Fruit fly (Drosophila melanogaster) whole organism, embryonic: Measurements from ENCODE around the gene CG6083.
A peak's percentile ranks its signal among the peaks of the same experiment; 100 is the strongest.

Experiments used
- ATbp ChIP-seq: fragments of 200-800 bp; sonication (Bioruptor generic); optimal IDR thresholded peaks from 2 replicates; lab custom pipeline; 2017; ENCODE audit warnings: missing biosample characterization, mild to moderate bottlenecking, missing genetic modification characterization, missing genetic modification reagents
- B-H2 ChIP-seq: fragments of 200-800 bp; sonication (Bioruptor generic); optimal IDR thresholded peaks from 2 replicates; lab custom pipeline; 2018; ENCODE audit warnings: missing biosample characterization, mild to moderate bottlenecking, missing genetic modification characterization
- CG10209 ChIP-seq: fragments of 200-800 bp; sonication (Bioruptor generic); optimal IDR thresholded peaks from 3 replicates; lab custom pipeline; 2017; ENCODE audit warnings: missing biosample characterization, mild to moderate bottlenecking, missing genetic modification characterization, missing genetic modification reagents
- CG1024 ChIP-seq: fragments of 200-800 bp; sonication (Bioruptor generic); IDR thresholded peaks from 2 replicates; pipeline ENCODE4 v1.3.6; 2022; ENCODE audit warnings: missing biosample characterization, missing genetic modification characterization
- CG11398 ChIP-seq: fragments of 200-800 bp; sonication (Bioruptor generic); optimal IDR thresholded peaks from 2 replicates; lab custom pipeline; 2016; ENCODE audit warnings: missing biosample characterization, missing genetic modification characterization
- CG11696 ChIP-seq: fragments of 200-800 bp; sonication (Bioruptor generic); IDR thresholded peaks from 2 replicates; pipeline ENCODE4 v1.3.6; 2022; ENCODE audit warnings: missing biosample characterization, missing genetic modification characterization
- CG13296 ChIP-seq: fragments of 200-800 bp; sonication (Bioruptor generic); optimal IDR thresholded peaks from 3 replicates; lab custom pipeline; 2018; ENCODE audit warnings: missing biosample characterization, mild to moderate bottlenecking, missing genetic modification characterization
- CG14667 ChIP-seq: fragments of 200-800 bp; sonication (Bioruptor generic); IDR thresholded peaks from 2 replicates; pipeline ENCODE4 v1.3.6; 2022; ENCODE audit warnings: missing biosample characterization, missing genetic modification characterization
- CG1529 ChIP-seq: fragments of 200-800 bp; sonication (Bioruptor generic); optimal IDR thresholded peaks from 3 replicates; lab custom pipeline; 2018; ENCODE audit warnings: missing biosample characterization, missing genetic modification characterization
- CG32532 ChIP-seq: fragments of 200-800 bp; sonication (Bioruptor generic); IDR thresholded peaks from 2 replicates; pipeline ENCODE4 v1.3.6; 2022; ENCODE audit warnings: missing biosample characterization, missing genetic modification characterization
- CG3281 ChIP-seq: fragments of 200-800 bp; sonication (Bioruptor generic); optimal IDR thresholded peaks from 3 replicates; lab custom pipeline; 2017; ENCODE audit warnings: missing biosample characterization, mild to moderate bottlenecking, missing genetic modification characterization
- CG4360 ChIP-seq: fragments of 200-800 bp; sonication (Bioruptor generic); IDR thresholded peaks from 2 replicates; pipeline ENCODE4 v1.3.6; 2022; ENCODE audit warnings: missing biosample characterization, missing genetic modification characterization
- CG4707 ChIP-seq: fragments of 200-800 bp; sonication (Bioruptor generic); optimal IDR thresholded peaks from 2 replicates; lab custom pipeline; 2018; ENCODE audit warnings: missing biosample characterization, mild to moderate bottlenecking, missing genetic modification characterization, moderate library complexity
- CG5245 ChIP-seq: fragments of 200-800 bp; sonication (Bioruptor generic); optimal IDR thresholded peaks from 3 replicates; lab custom pipeline; 2016; ENCODE audit warnings: missing biosample characterization, missing genetic modification characterization
- CG7963 ChIP-seq: fragments of 200-800 bp; sonication (Bioruptor generic); IDR thresholded peaks from 3 replicates; pipeline ENCODE4 v1.3.6; 2022; ENCODE audit warnings: missing biosample characterization, missing genetic modification characterization; ENCODE audit not compliant: partially characterized antibody
- CG9437 ChIP-seq: fragments of 200-800 bp; sonication (Bioruptor generic); optimal IDR thresholded peaks from 2 replicates; lab custom pipeline; 2018; ENCODE audit warnings: missing biosample characterization, mild to moderate bottlenecking, missing genetic modification characterization
- Camta ChIP-seq: fragments of 200-800 bp; sonication (Bioruptor generic); optimal IDR thresholded peaks from 2 replicates; lab custom pipeline; 2016; ENCODE audit warnings: missing biosample characterization, missing genetic modification characterization
- CkIIα-i1 ChIP-seq: fragments of 200-800 bp; sonication (Bioruptor generic); IDR thresholded peaks from 2 replicates; pipeline ENCODE4 v1.3.6; 2022; ENCODE audit warnings: missing biosample characterization, missing genetic modification characterization
- Dek ChIP-seq: fragments of 200-800 bp; sonication (Bioruptor generic); optimal IDR thresholded peaks from 3 replicates; lab custom pipeline; 2019; ENCODE audit warnings: missing biosample characterization, mild to moderate bottlenecking, missing genetic modification characterization, moderate library complexity
- Ets65A ChIP-seq: fragments of 200-800 bp; sonication (Bioruptor generic); peaks from one replicate; lab custom pipeline; 2016; ENCODE audit warnings: missing biosample characterization, missing genetic modification characterization
- Fer1 ChIP-seq: fragments of 200-800 bp; sonication (Bioruptor generic); optimal IDR thresholded peaks from 2 replicates; lab custom pipeline; 2017; ENCODE audit warnings: missing biosample characterization, mild to moderate bottlenecking, missing genetic modification characterization
- Lim3 ChIP-seq: fragments of 200-800 bp; sonication (Bioruptor generic); IDR thresholded peaks from 2 replicates; pipeline ENCODE4 v1.3.6; 2022; ENCODE audit warnings: missing biosample characterization, missing genetic modification characterization
- MESR4 ChIP-seq: fragments of 200-800 bp; sonication (Bioruptor generic); optimal IDR thresholded peaks from 2 replicates; lab custom pipeline; 2018; ENCODE audit warnings: missing biosample characterization, mild to moderate bottlenecking, missing genetic modification characterization, moderate library complexity
- Mad ChIP-seq: fragments of 200-800 bp; sonication (Bioruptor generic); optimal IDR thresholded peaks from 2 replicates; lab custom pipeline; 2016; ENCODE audit warnings: missing biosample characterization, missing genetic modification characterization
- Med ChIP-seq: fragments of 200-800 bp; sonication (Bioruptor generic); peaks from one replicate; lab custom pipeline; 2016; ENCODE audit warnings: missing biosample characterization, missing genetic modification characterization, mild to moderate bottlenecking, inconsistent platforms, moderate library complexity
- Nf-YB ChIP-seq: fragments of 200-800 bp; sonication (Bioruptor generic); optimal IDR thresholded peaks from 3 replicates; lab custom pipeline; 2019; ENCODE audit warnings: missing biosample characterization, mild to moderate bottlenecking, missing genetic modification characterization, moderate library complexity
- PHDP ChIP-seq: fragments of 200-800 bp; sonication (Bioruptor generic); optimal IDR thresholded peaks from 3 replicates; lab custom pipeline; 2018; ENCODE audit warnings: missing biosample characterization, mild to moderate bottlenecking, missing genetic modification characterization, moderate library complexity
- Ssrp ChIP-seq: fragments of 200-800 bp; sonication (Bioruptor generic); optimal IDR thresholded peaks from 2 replicates; lab custom pipeline; 2018; ENCODE audit warnings: missing biosample characterization, mild to moderate bottlenecking, missing genetic modification characterization, moderate library complexity
- TFAM ChIP-seq: fragments of 200-800 bp; sonication (Bioruptor generic); optimal IDR thresholded peaks from 2 replicates; lab custom pipeline; 2017; ENCODE audit warnings: missing biosample characterization, missing genetic modification characterization, inconsistent platforms
- Trl ChIP-seq, 3 experiments: fragments of >200 bp in 2 of 3; fragments of 200-800 bp in 1 of 3; sonication (Bioruptor generic) in 1 of 3; optimal IDR thresholded peaks; 2 replicates in 1 of 3; 3 replicates in 2 of 3; lab custom pipeline; 2016 to 2017; ENCODE audit warnings: missing biosample characterization in 1 of 3, missing genetic modification characterization in 1 of 3
- YL-1 ChIP-seq: fragments of 200-800 bp; sonication (Bioruptor generic); optimal IDR thresholded peaks from 3 replicates; lab custom pipeline; 2017; ENCODE audit warnings: missing biosample characterization, mild to moderate bottlenecking, missing genetic modification characterization
- bigmax ChIP-seq: fragments of 200-800 bp; sonication (Bioruptor generic); optimal IDR thresholded peaks from 2 replicates; lab custom pipeline; 2018; ENCODE audit warnings: missing biosample characterization, mild to moderate bottlenecking, missing genetic modification characterization
- chinmo ChIP-seq: fragments of 200-800 bp; sonication (Bioruptor generic); IDR thresholded peaks from 4 replicates; pipeline ENCODE4 v1.3.6; 2022; ENCODE audit warnings: missing biosample characterization, missing genetic modification characterization; ENCODE audit not compliant: partially characterized antibody
- chn ChIP-seq: fragments of 200-800 bp; sonication (Bioruptor generic); optimal IDR thresholded peaks from 2 replicates; lab custom pipeline; 2016; ENCODE audit warnings: missing biosample characterization, missing genetic modification characterization
- dati ChIP-seq: fragments of 200-800 bp; sonication (Bioruptor generic); IDR thresholded peaks from 2 replicates; pipeline ENCODE4 v1.3.6; 2022; ENCODE audit warnings: missing biosample characterization, missing genetic modification characterization
- ems ChIP-seq: fragments of 200-800 bp; sonication (Bioruptor generic); optimal IDR thresholded peaks from 3 replicates; lab custom pipeline; 2016; ENCODE audit warnings: missing biosample characterization, missing genetic modification characterization
- klu ChIP-seq: fragments of 200-800 bp; sonication (Bioruptor generic); IDR thresholded peaks from 2 replicates; pipeline ENCODE4 v1.3.6; 2022; ENCODE audit warnings: missing biosample characterization, missing genetic modification characterization
- lab ChIP-seq: fragments of 200-800 bp; sonication (Bioruptor generic); optimal IDR thresholded peaks from 3 replicates; lab custom pipeline; 2017; ENCODE audit warnings: missing biosample characterization, missing genetic modification characterization, mild to moderate bottlenecking, moderate library complexity, missing genetic modification reagents
- lov ChIP-seq, 2 experiments: fragments of 200-800 bp in 1 of 2; fragments of >200 bp in 1 of 2; sonication (Bioruptor generic) in 1 of 2; IDR thresholded peaks in 1 of 2; optimal IDR thresholded peaks in 1 of 2; 2 replicates in 1 of 2; 3 replicates in 1 of 2; pipeline versions ENCODE4 v1.3.6 to Lab custom; 2017 to 2022; ENCODE audit warnings: missing biosample characterization in 1 of 2, missing genetic modification characterization in 1 of 2
- tin ChIP-seq: fragments of 200-800 bp; sonication (Bioruptor generic); optimal IDR thresholded peaks from 3 replicates; lab custom pipeline; 2016; ENCODE audit warnings: missing biosample characterization, missing genetic modification characterization
- twi ChIP-seq: fragments of 200-800 bp; optimal IDR thresholded peaks from 2 replicates; lab custom pipeline; 2019; ENCODE audit warnings: missing biosample characterization, mild to moderate bottlenecking, missing genetic modification characterization, moderate library complexity
- vvl ChIP-seq: fragments of 200-800 bp; sonication (Bioruptor generic); IDR thresholded peaks from 2 replicates; pipeline ENCODE4 v1.3.6; 2022; ENCODE audit warnings: missing biosample characterization, missing genetic modification characterization
- wdn ChIP-seq: fragments of 200-800 bp; sonication (Bioruptor generic); IDR thresholded peaks from 2 replicates; pipeline ENCODE4 v1.3.6; 2022; ENCODE audit warnings: missing biosample characterization, missing genetic modification characterization
- z ChIP-seq: fragments of 200-800 bp; sonication (Bioruptor generic); IDR thresholded peaks from 3 replicates; pipeline ENCODE4 v1.3.6; 2022; ENCODE audit warnings: missing biosample characterization, missing genetic modification characterization

The CG6083 gene

dm6 chr3L:11593778-11594177 lies 32.1 kb downstream of the CG6083 start:
- no peak for TF ChIP-seq tin (GFP tag; lab: Kevin White, UChicago)
- TF ChIP-seq Mad (GFP tag; lab: Kevin White, UChicago): no peak
- no peak for TF ChIP-seq ems (GFP tag; lab: Kevin White, UChicago)
- no peak for TF ChIP-seq wdn

- no peak for TF ChIP-seq Mad (GFP tag; lab: Kevin White, UChicago)
- TF ChIP-seq CG5245 (GFP tag; lab: Kevin White, UChicago): no peak
- peak; percentile 15 to 22 for TF ChIP-seq Trl (optimal IDR thresholded peaks at IDR 0.05; lab: Kevin White, UChicago)
- no peak for TF ChIP-seq Trl (GFP tag; optimal IDR thresholded peaks at IDR 0.05; lab: Kevin White, UChicago)
- no peak for TF ChIP-seq bigmax (GFP tag; lab: Kevin White, UChicago)
- TF ChIP-seq, all 482 proteins: peak for 1
These were observed 34.1 kb downstream of the CG6083 start for dm6 chr3L:11591803-11592202.

DNA sequence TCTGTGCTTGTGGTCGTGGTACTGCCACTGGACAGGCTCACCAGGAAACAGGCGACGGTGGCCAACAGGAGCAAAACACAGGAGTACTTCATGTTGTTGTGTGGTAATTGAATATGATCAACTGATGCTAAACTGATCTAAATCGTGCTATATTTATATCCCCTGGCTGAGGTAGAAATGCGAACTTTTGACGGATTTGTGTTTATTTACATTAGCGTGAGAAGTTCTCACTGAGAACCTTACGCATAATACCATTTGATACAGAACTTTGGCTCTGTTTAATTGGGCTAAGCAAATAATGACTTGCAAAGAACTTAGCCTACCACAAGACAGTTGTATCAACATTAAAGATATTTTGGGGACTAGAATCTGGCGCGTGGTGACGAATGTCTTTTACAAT lies 34.8 kb downstream of the CG6083 start, which contains the start of gene CG33268:
TSS of gene CG33268 (minus strand) at position 101 of the 400 bp plus-strand sequence.
- TF ChIP-seq vvl (GFP tag; lab: Robert Waterston, UW): no peak
- no peak for TF ChIP-seq Lim3 (GFP tag; lab: Robert Waterston, UW)
- no peak for TF ChIP-seq B-H2
- TF ChIP-seq CG4360 (GFP tag; lab: Robert Waterston, UW): no peak
- TF ChIP-seq z (GFP tag; lab: Robert Waterston, UW): no peak
- TF ChIP-seq CG32532 (GFP tag; lab: Robert Waterston, UW): no peak
- TF ChIP-seq YL-1: no peak
- TF ChIP-seq CG1529 (GFP tag; lab: Kevin White, UChicago): no peak
- TF ChIP-seq CG14667 (GFP tag; lab: Robert Waterston, UW): no peak

DNA sequence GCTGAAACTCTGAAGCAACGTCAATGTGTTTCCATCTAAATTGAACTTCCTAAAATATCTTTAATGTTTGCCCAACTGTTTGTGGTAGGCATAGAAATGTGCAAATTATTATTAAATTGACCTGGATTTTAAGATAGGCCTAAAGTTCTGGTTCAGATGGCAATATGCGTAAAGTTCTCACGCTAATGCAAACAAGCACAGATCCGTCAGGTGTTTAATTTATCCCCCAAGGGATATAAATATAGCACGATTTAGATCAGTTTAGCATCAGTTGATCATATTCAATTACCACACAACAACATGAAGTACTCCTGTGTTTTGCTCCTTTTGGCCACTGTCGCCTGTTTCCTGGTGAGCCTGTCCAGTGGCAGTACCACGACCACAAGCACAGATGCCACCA lies 36.5 kb downstream of the CG6083 start, which contains the start of gene CG7377:
TSS of gene CG7377 (plus strand) at position 301 of the 400 bp plus-strand sequence.
- peak; percentile 15 for TF ChIP-seq Ets65A (GFP tag; lab: Kevin White, UChicago)
- 0 out of 2 replicates have a peak, but pooled peaks have one; percentile 9 for TF ChIP-seq klu (GFP tag; lab: Robert Waterston, UW)

DNA sequence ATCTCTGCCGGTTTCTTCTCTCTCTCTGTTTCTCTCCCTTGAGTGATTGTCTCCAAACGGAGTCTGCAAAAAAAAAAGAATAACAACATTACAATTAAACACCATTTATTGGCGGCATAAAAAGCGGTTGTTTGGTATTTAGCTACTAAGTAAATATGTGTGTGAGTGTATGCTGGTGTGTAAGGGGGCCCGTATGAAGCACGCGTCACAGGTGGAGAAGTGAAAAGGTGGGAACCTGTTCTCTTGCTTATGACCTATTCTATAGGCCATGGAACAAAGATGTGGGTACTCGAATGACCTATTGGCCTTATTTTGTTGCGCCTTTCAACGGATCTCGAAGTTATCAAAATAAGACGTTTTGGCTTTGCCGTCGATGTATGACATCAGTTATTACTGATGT lies 37.3 kb downstream of the CG6083 start:
- TF ChIP-seq CkIIα-i1: no peak
- peak; percentile 11 for TF ChIP-seq ATbp (GFP tag; lab: Kevin White, UChicago)
- TF ChIP-seq CG7963 (GFP tag; lab: Robert Waterston, UW): no peak
- TF ChIP-seq CG3281: peak; percentile 14
- TF ChIP-seq CG13296 (GFP tag; lab: Kevin White, UChicago): no peak
- no peak for TF ChIP-seq CG9437 (GFP tag; lab: Kevin White, UChicago)
- peak; percentile 15 for TF ChIP-seq Camta
- TF ChIP-seq lab: peak; percentile 27
- no peak for TF ChIP-seq TFAM (GFP tag; lab: Kevin White, UChicago)
- no peak for TF ChIP-seq Nf-YB (GFP tag; lab: Kevin White, UChicago)
- TF ChIP-seq twi: no peak
- no peak for TF ChIP-seq chn (GFP tag; lab: Kevin White, UChicago)
- no peak for TF ChIP-seq CG4707 (GFP tag; lab: Kevin White, UChicago)
- no peak for TF ChIP-seq Ssrp (tag; lab: Kevin White, UChicago)
- TF ChIP-seq lov (optimal IDR thresholded peaks at IDR 0.05; lab: Kevin White, UChicago): no peak
- TF ChIP-seq lov (GFP tag; IDR thresholded peaks at IDR 0.05; lab: Robert Waterston, UW): no peak
- 0 out of 4 replicates have a peak, but pooled peaks have one; percentile 36 for TF ChIP-seq chinmo (GFP tag; lab: Robert Waterston, UW)
- no peak for TF ChIP-seq dati (GFP tag; lab: Robert Waterston, UW)
- no peak for TF ChIP-seq Dek (tag; lab: Kevin White, UChicago)
- no peak for TF ChIP-seq MESR4 (GFP tag; lab: Kevin White, UChicago)
- TF ChIP-seq CG10209 (GFP tag; lab: Kevin White, UChicago): no peak
- TF ChIP-seq CG11696 (GFP tag; lab: Robert Waterston, UW): no peak
- TF ChIP-seq CG11398 (GFP tag; lab: Kevin White, UChicago): no peak
- no peak for TF ChIP-seq CG1024
- TF ChIP-seq Fer1 (GFP tag; lab: Kevin White, UChicago): no peak
- TF ChIP-seq PHDP (tag; lab: Kevin White, UChicago): peak; percentile 14
- TF ChIP-seq Med (GFP tag; lab: Kevin White, UChicago): peak; percentile 64
